Fruit fly (Drosophila melanogaster): ENCODE measurements around the gene CG17834.

Gene CG17834

dm6 chr2L:8574947-8575346 lies 46.0 kb downstream of the CG17834 start (continued):
- TF ChIP-seq Six4 (GFP tag; optimal IDR thresholded peaks at IDR 0.05) (peak; percentile 88), Abd-B (GFP tag; optimal IDR thresholded peaks at IDR 0.05) (peak; percentile 74), Dll (GFP tag; IDR thresholded peaks at IDR 0.05; ENCODE audit: partially characterized antibody) (0 out of 4 replicates have a peak, but pooled peaks have one; percentile 13), ewg (GFP tag; optimal IDR thresholded peaks at IDR 0.05) (peak; percentile 81), CrebB (tag; optimal IDR thresholded peaks at IDR 0.05) (peak; percentile 68), CG3065 (GFP tag; optimal IDR thresholded peaks at IDR 0.05) (peak; percentile 75), unc-4 (GFP tag; IDR thresholded peaks at IDR 0.05; ENCODE audit: partially characterized antibody) (no peak), CG7928 (GFP tag; optimal IDR thresholded peaks at IDR 0.05) (no peak), CG6654 (GFP tag; optimal IDR thresholded peaks at IDR 0.05) (peak; percentile 71), luna (GFP tag; optimal IDR thresholded peaks at IDR 0.05) (no peak), zf30C (GFP tag; optimal IDR thresholded peaks at IDR 0.05) (no peak), Lim3 (GFP tag; IDR thresholded peaks at IDR 0.05) (peak; percentile 47; the same call in 1 of the 2 replicates), fru (optimal IDR thresholded peaks at IDR 0.05) (no peak), vnd (GFP tag; IDR thresholded peaks at IDR 0.05; ENCODE audit: partially characterized antibody) (no peak), CG11723 (GFP tag; optimal IDR thresholded peaks at IDR 0.05) (peak; percentile 75), fd3F (GFP tag; optimal IDR thresholded peaks at IDR 0.05) (peak; percentile 29), Myb (GFP tag; optimal IDR thresholded peaks at IDR 0.05) (no peak), CG10979 (tag; optimal IDR thresholded peaks at IDR 0.05) (peak; percentile 92), CG11695 (GFP tag; IDR thresholded peaks at IDR 0.05) (peak; percentile 82), CG10462 (GFP tag; optimal IDR thresholded peaks at IDR 0.05) (peak; percentile 72), CG7556 (GFP tag; optimal IDR thresholded peaks at IDR 0.05) (peak; percentile 83), YL-1 (GFP tag; optimal IDR thresholded peaks at IDR 0.05) (peak; percentile 5), CG11247 (GFP tag; IDR thresholded peaks at IDR 0.05) (peak; percentile 67; the same call in 1 of the 2 replicates), so (GFP tag; IDR thresholded peaks at IDR 0.05) (peak; percentile 83; the same call in 2 of the 3 replicates), wek (GFP tag; optimal IDR thresholded peaks at IDR 0.05) (peak; percentile 64), CG17361 (GFP tag; IDR thresholded peaks at IDR 0.05) (peak; percentile 89), nom (GFP tag; optimal IDR thresholded peaks at IDR 0.05) (peak; percentile 86), amos (GFP tag; IDR thresholded peaks at IDR 0.05; ENCODE audit: partially characterized antibody) (no peak), eve (GFP tag; optimal IDR thresholded peaks at IDR 0.05) (peak in 1 of 2 experiments; percentile 91), tup (GFP tag; optimal IDR thresholded peaks at IDR 0.05) (peak; percentile 56), NFAT (GFP tag; IDR thresholded peaks at IDR 0.05) (0 out of 2 replicates have a peak, but pooled peaks have one; percentile 22), CG12071 (GFP tag; optimal IDR thresholded peaks at IDR 0.05) (peak; percentile 70), Asciz (GFP tag; optimal IDR thresholded peaks at IDR 0.05) (peak; percentile 85), pnt (GFP tag; optimal IDR thresholded peaks at IDR 0.05) (peak; percentile 51), kah (GFP tag; optimal IDR thresholded peaks at IDR 0.05) (peak; percentile 72), CG14860 (GFP tag; IDR thresholded peaks at IDR 0.05; ENCODE audit: partially characterized antibody) (peak; percentile 51; the same call in 1 of the 3 replicates), CG5180 (GFP tag; optimal IDR thresholded peaks at IDR 0.05) (peak; percentile 66), Ptx1 (GFP tag; IDR thresholded peaks at IDR 0.05) (peak; percentile 88), tio (GFP tag; optimal IDR thresholded peaks at IDR 0.05) (peak; percentile 69), CG3281 (GFP tag; optimal IDR thresholded peaks at IDR 0.05) (peak; percentile 58), CG10959 (GFP tag; IDR thresholded peaks at IDR 0.05) (peak; percentile 89), Fer3 (tag; optimal IDR thresholded peaks at IDR 0.05) (peak; percentile 74), Hr51 (GFP tag; optimal IDR thresholded peaks at IDR 0.05) (peak; percentile 8 to 88), CG17829 (tag; optimal IDR thresholded peaks at IDR 0.05) (peak; percentile 92), stwl (tag; optimal IDR thresholded peaks at IDR 0.05) (peak; percentile 56), CG8478 (optimal IDR thresholded peaks at IDR 0.05) (no peak), jigr1 (GFP tag; IDR thresholded peaks at IDR 0.05) (peak; percentile 76; the same call in 2 of the 3 replicates), Optix (GFP tag; IDR thresholded peaks at IDR 0.05) (peak; percentile 81; the same call in 2 of the 3 replicates), D19A (tag; optimal IDR thresholded peaks at IDR 0.05) (peak; percentile 85), CG3995 (GFP tag; optimal IDR thresholded peaks at IDR 0.05) (no peak)
